Worm (Caenorhabditis elegans) whole organism, early embryonic: ENCODE measurements around the gene spr-1.

Experiments used
- ama-1 ChIP-seq: fragments of 150-350 bp; optimal IDR thresholded peaks from 2 replicates; lab custom pipeline; 2014
- hmg-4 ChIP-seq: fragments of 200-800 bp; sonication (Bioruptor generic); optimal IDR thresholded peaks from 2 replicates; lab custom pipeline; 2018; ENCODE audit warnings: mild to moderate bottlenecking, missing genetic modification characterization, missing compliant biosample characterization

- TF ChIP-seq hmg-4 (GFP tag; lab: Kevin White, UChicago) (no peak), ama-1 (lab: Kevin White, UChicago) (no peak)
These were observed 14.5 kb upstream of the spr-1 start, which contains the start of gene D1014.2 for ce11 chrV:8143605-8144004.
